Fruit fly (Drosophila melanogaster): ENCODE measurements around the gene croc.

croc gene

DNA sequence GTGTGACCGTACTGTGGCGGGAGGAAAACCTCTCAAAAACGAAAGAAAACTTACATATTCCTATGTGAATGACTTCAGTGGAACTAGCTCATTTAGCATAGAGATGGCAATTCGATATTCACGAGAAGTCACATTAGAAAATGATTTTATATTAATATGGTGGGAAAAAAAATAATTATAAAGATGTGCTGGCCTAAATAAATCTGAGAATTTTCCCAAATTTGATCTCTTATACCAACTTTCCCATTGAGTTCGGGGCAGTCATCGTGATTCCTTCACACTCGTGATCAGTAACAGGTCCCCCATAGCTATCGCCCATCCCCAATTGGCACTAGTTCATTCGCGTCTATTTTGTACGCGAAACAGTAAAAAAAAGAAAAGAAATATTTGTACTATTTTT lies 43.2 kb downstream of the croc start, which contains the start of the genes barc and Aef1 (continued):
- TF ChIP-seq gcm (GFP tag; optimal IDR thresholded peaks at IDR 0.05) (no peak), dimm (GFP tag; IDR thresholded peaks at IDR 0.05) (no peak), NfI (GFP tag; optimal IDR thresholded peaks at IDR 0.05) (peak; percentile 85), H15 (GFP tag; IDR thresholded peaks at IDR 0.05) (peak; percentile 81; the same call in 2 of the 3 replicates), CG18764 (GFP tag; optimal IDR thresholded peaks at IDR 0.05) (peak; percentile 77), pfk (GFP tag; optimal IDR thresholded peaks at IDR 0.05) (no peak), Fer3 (tag; optimal IDR thresholded peaks at IDR 0.05) (peak; percentile 83), ATbp (GFP tag; optimal IDR thresholded peaks at IDR 0.05) (peak; percentile 42), CG17829 (tag; optimal IDR thresholded peaks at IDR 0.05) (peak; percentile 81), gce (GFP tag; IDR thresholded peaks at IDR 0.05) (peak; percentile 63; the same call in 1 of the 3 replicates), CG13894 (tag; optimal IDR thresholded peaks at IDR 0.05) (peak; percentile 81), Atf-2 (GFP tag; optimal IDR thresholded peaks at IDR 0.05) (peak; percentile 85), Taf1 (GFP tag; IDR thresholded peaks at IDR 0.05) (peak; percentile 83; the same call in 1 of the 2 replicates), CG7556 (GFP tag; optimal IDR thresholded peaks at IDR 0.05) (peak; percentile 73), Xbp1 (GFP tag; optimal IDR thresholded peaks at IDR 0.05) (peak; percentile 94), gro (GFP tag; optimal IDR thresholded peaks at IDR 0.05) (peak; percentile 59), Gug (GFP tag; IDR thresholded peaks at IDR 0.05) (peak; percentile 94), CG17912 (GFP tag; optimal IDR thresholded peaks at IDR 0.05) (no peak), B-H1 (GFP tag; IDR thresholded peaks at IDR 0.05) (peak; percentile 79; the same call in 2 of the 3 replicates), CG17361 (GFP tag; IDR thresholded peaks at IDR 0.05) (peak; percentile 94; the same call in 2 of the 3 replicates), dm (GFP tag; optimal IDR thresholded peaks at IDR 0.05) (peak; percentile 44), Doc2 (GFP tag; IDR thresholded peaks at IDR 0.05) (peak; percentile 45; the same call in 1 of the 2 replicates), CG13424 (tag; optimal IDR thresholded peaks at IDR 0.05) (peak; percentile 87), CG15479 (GFP tag; optimal IDR thresholded peaks at IDR 0.05) (no peak), emc (GFP tag; optimal IDR thresholded peaks at IDR 0.05) (peak; percentile 44), Dip2 (GFP tag; IDR thresholded peaks at IDR 0.05) (0 out of 2 replicates have a peak, but pooled peaks have one; percentile 17), klu (GFP tag; IDR thresholded peaks at IDR 0.05) (peak; percentile 87), ssp (GFP tag; IDR thresholded peaks at IDR 0.05) (peak; percentile 86), HmgD (GFP tag; optimal IDR thresholded peaks at IDR 0.05) (peak; percentile 58), wor (GFP tag; IDR thresholded peaks at IDR 0.05) (peak; percentile 82), sna (GFP tag; IDR thresholded peaks at IDR 0.05; ENCODE audit: partially characterized antibody) (peak; percentile 86), dati (GFP tag; IDR thresholded peaks at IDR 0.05) (no peak), D (optimal IDR thresholded peaks at IDR 0.05) (no peak), D (GFP tag; optimal IDR thresholded peaks at IDR 0.05) (peak; percentile 65), CG15601 (tag; optimal IDR thresholded peaks at IDR 0.05) (peak; percentile 76), pan (optimal IDR thresholded peaks at IDR 0.05) (no peak), pan (GFP tag; optimal IDR thresholded peaks at IDR 0.05 in 1 of 2, IDR thresholded peaks at IDR 0.05 in 1 of 2) (peak in 1 of 2 experiments; percentile 85), CG6813 (GFP tag; optimal IDR thresholded peaks at IDR 0.05) (no peak), gcm2 (GFP tag; optimal IDR thresholded peaks at IDR 0.05) (peak; percentile 32), CG4617 (GFP tag; optimal IDR thresholded peaks at IDR 0.05; ENCODE audit: borderline replicate concordance) (peak; percentile 90), slbo (GFP tag; IDR thresholded peaks at IDR 0.05) (peak; percentile 95), croc (GFP tag; conservative IDR thresholded peaks at IDR 0.05) (peak; percentile 95), al (GFP tag; IDR thresholded peaks at IDR 0.05) (peak; percentile 93), CG10959 (GFP tag; IDR thresholded peaks at IDR 0.05) (peak; percentile 78), fd64A (GFP tag; optimal IDR thresholded peaks at IDR 0.05) (no peak), cwo (GFP tag; optimal IDR thresholded peaks at IDR 0.05) (peak; percentile 47), Abd-B (GFP tag; optimal IDR thresholded peaks at IDR 0.05) (peak; percentile 94), HLH4C (GFP tag; IDR thresholded peaks at IDR 0.05; ENCODE audit: partially characterized antibody) (peak; percentile 87), Camta (GFP tag; optimal IDR thresholded peaks at IDR 0.05) (peak; percentile 82), tin (GFP tag; optimal IDR thresholded peaks at IDR 0.05) (peak; percentile 92), CG32532 (GFP tag; IDR thresholded peaks at IDR 0.05) (peak; percentile 90)
